Fruit fly (Drosophila melanogaster) whole organism, embryonic: ENCODE data around the gene CG8861.

ENCODE experiments used
- CG14965 ChIP-seq: fragments of 200-800 bp; sonication (Bioruptor generic); optimal IDR thresholded peaks from 2 replicates; lab custom pipeline; 2016; ENCODE audit warnings: missing biosample characterization, missing genetic modification characterization, borderline replicate concordance
- CG9609 ChIP-seq: fragments of 200-800 bp; sonication (Bioruptor generic); optimal IDR thresholded peaks from 3 replicates; lab custom pipeline; 2016; ENCODE audit warnings: missing biosample characterization, missing genetic modification characterization
- Dfd ChIP-seq, 2 experiments: fragments of >200 bp; optimal IDR thresholded peaks; 2 replicates each; lab custom pipeline; 2017; ENCODE audit warnings: missing biosample characterization in 2 of 2, missing genetic modification characterization in 2 of 2
- lmd ChIP-seq: fragments of 200-800 bp; sonication (Bioruptor generic); IDR thresholded peaks from 2 replicates; pipeline ENCODE4 v1.3.6; 2022; ENCODE audit warnings: missing biosample characterization, missing genetic modification characterization

DNA sequence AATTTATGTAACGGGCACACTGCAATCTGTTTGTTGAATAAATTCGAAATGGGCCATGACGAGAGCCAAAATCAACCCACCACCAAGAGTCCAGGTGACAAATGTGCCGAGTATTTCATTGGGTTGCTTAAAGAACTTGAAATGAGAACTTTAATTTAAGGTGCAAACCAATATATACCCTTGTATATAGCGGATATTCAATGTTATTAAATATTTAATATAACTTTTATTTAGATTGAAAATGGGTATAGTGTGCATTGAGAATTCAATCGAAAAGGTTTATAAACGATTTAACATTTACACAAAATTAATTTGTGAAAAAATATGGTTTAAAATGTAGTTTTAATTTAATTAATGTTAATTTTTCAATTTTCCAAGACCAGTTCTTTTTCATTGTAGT is 81.9 kb downstream of the CG8861 start, which contains the start of gene CG8420:
- TF ChIP-seq lmd (GFP tag; lab: Robert Waterston, UW) (no peak), CG14965 (GFP tag; lab: Kevin White, UChicago) (no peak), Dfd (GFP tag; optimal IDR thresholded peaks at IDR 0.05; lab: Kevin White, UChicago) (no peak), CG9609 (GFP tag; lab: Kevin White, UChicago) (no peak)
